Worm (Caenorhabditis elegans) whole organism, young adult: ENCODE results near the gene F16G10.11.

Experiments
- F10E7.11 ChIP-seq: sonication (generic microtip); optimal IDR thresholded peaks from 2 replicates; lab custom pipeline; 2017; ENCODE audit warnings: mild to moderate bottlenecking, missing genetic modification characterization, moderate library complexity, missing compliant biosample characterization
- Y67H2A.10 ChIP-seq: fragments of 200-800 bp; sonication (Bioruptor generic); conservative IDR thresholded peaks from 2 replicates; pipeline ENCODE4 v1.3.6; 2022; ENCODE audit warnings: missing genetic modification reagents, missing genetic modification characterization, missing compliant biosample characterization
- athp-1 ChIP-seq: sonication (generic microtip); optimal IDR thresholded peaks from 2 replicates; lab custom pipeline; 2017; ENCODE audit warnings: mild to moderate bottlenecking, missing genetic modification characterization, missing compliant biosample characterization
- attf-3 ChIP-seq: fragments of 200-800 bp; sonication (Bioruptor generic); conservative IDR thresholded peaks from 2 replicates; pipeline ENCODE4 v1.3.6; 2022; ENCODE audit warnings: missing genetic modification reagents, missing genetic modification characterization, missing compliant biosample characterization
- attf-5 ChIP-seq: fragments of 200-800 bp; sonication (Bioruptor generic); optimal IDR thresholded peaks from 2 replicates; lab custom pipeline; 2018; ENCODE audit warnings: mild to moderate bottlenecking, missing genetic modification characterization, missing compliant biosample characterization
- ceh-40 ChIP-seq: fragments of 200-800 bp; sonication (Bioruptor generic); IDR thresholded peaks from 2 replicates; pipeline ENCODE4 v1.3.6; 2022; ENCODE audit warnings: missing genetic modification characterization, missing compliant biosample characterization
- ceh-58 ChIP-seq: fragments of 200-800 bp; sonication (Bioruptor generic); IDR thresholded peaks from 2 replicates; pipeline ENCODE4 v1.3.6; 2022; ENCODE audit warnings: missing genetic modification characterization, missing compliant biosample characterization
- efl-1 ChIP-seq: fragments of 150-350 bp; optimal IDR thresholded peaks from 2 replicates; lab custom pipeline; 2014; ENCODE audit warnings: missing biosample characterization, missing genetic modification reagents, missing genetic modification characterization
- egl-44 ChIP-seq: fragments of 200-800 bp; sonication (Bioruptor generic); IDR thresholded peaks from 2 replicates; pipeline ENCODE4 v1.3.6; 2022; ENCODE audit warnings: missing genetic modification reagents, missing genetic modification characterization, missing compliant biosample characterization
- hsf-1 ChIP-seq: fragments of 200-800 bp; sonication (Bioruptor generic); IDR thresholded peaks from 2 replicates; pipeline ENCODE4 v1.3.6; 2022; ENCODE audit warnings: missing genetic modification reagents, missing genetic modification characterization, missing compliant biosample characterization
- let-526 ChIP-seq: fragments of 200-800 bp; sonication (Bioruptor generic); IDR thresholded peaks from 2 replicates; pipeline ENCODE4 v1.3.6; 2022; ENCODE audit warnings: missing genetic modification reagents, missing genetic modification characterization, missing compliant biosample characterization
- let-607 ChIP-seq, 2 experiments: fragments of 200-800 bp in 1 of 2; sonication (Bioruptor generic) in 1 of 2; sonication (generic microtip) in 1 of 2; optimal IDR thresholded peaks; 2 replicates each; lab custom pipeline; 2016 to 2018; ENCODE audit warnings: mild to moderate bottlenecking in 2 of 2, missing compliant biosample characterization in 2 of 2, missing genetic modification characterization in 2 of 2, moderate library complexity in 2 of 2, missing genotype in 1 of 2
- lir-1 ChIP-seq: fragments of 200-800 bp; sonication (Bioruptor generic); conservative IDR thresholded peaks from 2 replicates; pipeline ENCODE4 v1.3.6; 2022; ENCODE audit warnings: missing genetic modification reagents, missing genetic modification characterization, missing compliant biosample characterization
- nhr-80 ChIP-seq: sonication (generic microtip); optimal IDR thresholded peaks from 2 replicates; lab custom pipeline; 2016; ENCODE audit warnings: missing genetic modification characterization, missing compliant biosample characterization
- rcor-1 ChIP-seq: fragments of 200-800 bp; sonication (Bioruptor generic); IDR thresholded peaks from 2 replicates; pipeline ENCODE4 v1.3.6; 2022; ENCODE audit warnings: missing genetic modification reagents, missing genetic modification characterization, missing compliant biosample characterization
- repo-1 ChIP-seq: sonication (generic microtip); optimal IDR thresholded peaks from 2 replicates; lab custom pipeline; 2017; ENCODE audit warnings: mild to moderate bottlenecking, missing genetic modification characterization, missing compliant biosample characterization
- tbx-9 ChIP-seq: sonication (generic microtip); optimal IDR thresholded peaks from 2 replicates; lab custom pipeline; 2016; ENCODE audit warnings: borderline replicate concordance, missing genetic modification characterization, inconsistent platforms, missing compliant biosample characterization
- unc-130 ChIP-seq: sonication (generic microtip); optimal IDR thresholded peaks from 2 replicates; lab custom pipeline; 2016; ENCODE audit warnings: missing genetic modification reagents, missing genetic modification characterization, missing compliant biosample characterization
- zim-3 ChIP-seq: sonication (generic microtip); optimal IDR thresholded peaks from 2 replicates; lab custom pipeline; 2017; ENCODE audit warnings: mild to moderate bottlenecking, missing genetic modification characterization, moderate library complexity, missing compliant biosample characterization

F16G10.11 gene

ce11 chrII:2348005-2348404 is 45.7 kb downstream of the F16G10.11 start:
- TF ChIP-seq hsf-1, result peak; percentile 93

ce11 chrII:2346672-2347071 is 47.0 kb downstream of the F16G10.11 start, which contains the start of gene F43C11.4:
Gene F43C11.4 (plus strand): TSS chrII:2346972.
- TF ChIP-seq lir-1 (no peak), Y67H2A.10 (GFP tag; lab: Robert Waterston, UW) (no peak), tbx-9 (tag; lab: Kevin White, UChicago) (no peak), zim-3 (no peak), unc-130 (no peak), egl-44 (GFP tag; lab: Robert Waterston, UW) (no peak), athp-1 (tag; lab: Kevin White, UChicago) (no peak), let-526 (GFP tag; lab: Robert Waterston, UW) (no peak), nhr-80 (tag; lab: Kevin White, UChicago) (no peak), rcor-1 (GFP tag; lab: Robert Waterston, UW) (no peak), F10E7.11 (tag; lab: Kevin White, UChicago) (no peak), ceh-40 (GFP tag; lab: Robert Waterston, UW) (no peak), let-607 (tag; optimal IDR thresholded peaks at IDR 0.05; lab: Kevin White, UChicago) (no peak)
- TF ChIP-seq, all 124 proteins: peak for 0

ce11 chrII:2342004-2342479 is 51.7 kb downstream of the F16G10.11 start, which contains the start of gene F43C11.6:
Gene F43C11.6 (plus strand): TSS chrII:2342429.
- TF ChIP-seq attf-3 (GFP tag; lab: Robert Waterston, UW) (peak; percentile 89), attf-5 (GFP tag; lab: Kevin White, UChicago) (peak; percentile 25), repo-1 (tag; lab: Kevin White, UChicago) (no peak), efl-1 (GFP tag; lab: Kevin White, UChicago) (no peak), ceh-58 (no peak)
